Worm (Caenorhabditis elegans) whole organism, L4 larva: ENCODE data around the gene Y34B4A.7.

ENCODE experiments used
- madf-9 ChIP-seq: fragments of 200-800 bp; sonication (Bioruptor generic); conservative IDR thresholded peaks from 2 replicates; pipeline ENCODE4 v1.3.6; 2022; ENCODE audit warnings: missing genetic modification reagents, missing genetic modification characterization, missing compliant biosample characterization
- unc-62 ChIP-seq, 3 experiments: fragments of 150-350 bp in 1 of 3; sonication (generic microtip); optimal IDR thresholded peaks in 2 of 3; peaks in 1 of 3; 1 replicate in 1 of 3; 2 replicates in 2 of 3; lab custom pipeline; 2014 to 2017; ENCODE audit warnings: missing biosample characterization in 3 of 3, missing genetic modification characterization in 3 of 3, missing genetic modification reagents in 3 of 3, missing genotype in 1 of 3

DNA sequence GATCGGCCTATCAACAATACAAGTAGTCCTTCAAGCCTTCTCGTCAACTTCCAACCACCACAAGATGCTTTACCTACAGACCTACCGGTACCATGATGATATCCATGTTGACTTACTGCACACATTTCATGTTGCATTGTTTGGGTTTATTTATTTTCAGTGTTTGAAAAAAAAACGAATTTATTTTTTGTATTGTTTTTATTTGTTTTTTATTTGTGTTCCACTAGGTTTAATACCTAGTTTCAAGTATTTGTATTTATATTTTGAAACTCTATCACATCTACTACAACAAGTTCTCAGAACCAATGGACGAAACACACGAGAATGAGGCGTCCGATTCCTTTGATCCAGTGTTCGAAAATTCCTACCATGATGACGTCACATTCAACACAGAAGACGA, 39.4 kb downstream of the Y34B4A.7 start, which contains the start of gene vps-41:
- TF ChIP-seq madf-9 (GFP tag; lab: Robert Waterston, UW) (no peak), unc-62 (GFP tag; optimal IDR thresholded peaks at IDR 0.05 in 1 of 2; lab: Kevin White, UChicago) (no peak), unc-62 (tag; optimal IDR thresholded peaks at IDR 0.05; lab: Kevin White, UChicago) (no peak)
